Worm (Caenorhabditis elegans): ENCODE measurements around the gene gtf-2H3.

- peak; percentile 58 for TF ChIP-seq unc-55 (GFP tag; optimal IDR thresholded peaks at IDR 0.05)
- no peak for TF ChIP-seq unc-62 (GFP tag; optimal IDR thresholded peaks at IDR 0.05)
- no peak for TF ChIP-seq fos-1 (tag; optimal IDR thresholded peaks at IDR 0.05)
- peak; percentile 9 for TF ChIP-seq Y55F3AM.14 (GFP tag; optimal IDR thresholded peaks at IDR 0.05)
- TF ChIP-seq R02D3.7 (tag; optimal IDR thresholded peaks at IDR 0.05): no peak
- peak; percentile 73 for TF ChIP-seq zag-1 (tag; optimal IDR thresholded peaks at IDR 0.05)
- no peak for TF ChIP-seq ceh-82 (tag; optimal IDR thresholded peaks at IDR 0.05)
Measured at ce11 chrIII:10151719-10152118, 31.8 kb upstream of the gtf-2H3 start.
